Worm (Caenorhabditis elegans): ENCODE data around the gene dhs-19.

DNA sequence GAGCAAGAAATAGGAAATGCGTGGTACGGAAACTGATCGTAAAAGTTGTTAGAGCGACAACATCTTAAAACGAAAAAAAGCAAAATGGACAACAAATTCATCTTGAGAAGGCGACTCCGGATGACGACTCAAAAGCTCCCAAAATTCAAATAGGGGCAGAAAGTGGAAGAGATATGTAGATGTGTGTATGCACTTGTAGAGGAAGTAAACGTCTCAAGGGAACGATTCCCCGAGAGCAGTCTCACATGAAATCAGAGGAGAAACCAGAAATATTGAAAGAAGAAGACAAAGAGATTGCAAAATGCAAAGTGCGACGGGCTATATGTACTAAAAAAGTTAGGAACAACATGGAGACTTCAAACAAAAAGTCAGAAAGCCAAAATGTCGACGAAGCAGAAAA is 46.8 kb downstream of the dhs-19 start, which contains the start of gene F57B7.2:
- no peak for TF ChIP-seq nhr-67 (tag; optimal IDR thresholded peaks at IDR 0.05)
- no peak for TF ChIP-seq R02D3.7 (tag; optimal IDR thresholded peaks at IDR 0.05)
